Worm (Caenorhabditis elegans) whole organism, L4 larva: Measurements from ENCODE around the gene tbc-7.
A peak's percentile ranks its signal among the peaks of the same experiment; 100 is the strongest.

ENCODE experiments used
- arid-1 ChIP-seq: fragments of 200-800 bp; sonication (Bioruptor generic); conservative IDR thresholded peaks from 2 replicates; pipeline ENCODE4 v1.3.6; 2022; ENCODE audit warnings: missing genetic modification reagents, missing genetic modification characterization, missing compliant biosample characterization
- egl-27 ChIP-seq: sonication (generic microtip); optimal IDR thresholded peaks from 3 replicates; lab custom pipeline; 2017; ENCODE audit warnings: missing biosample characterization, missing genetic modification reagents, missing genetic modification characterization
- lin-1 ChIP-seq: fragments of 200-800 bp; sonication (Bioruptor generic); IDR thresholded peaks from 2 replicates; pipeline ENCODE4 v1.3.6; 2022; ENCODE audit warnings: missing genetic modification reagents, missing genetic modification characterization, missing compliant biosample characterization
- lin-13 ChIP-seq: fragments of 150-350 bp; optimal IDR thresholded peaks from 2 replicates; lab custom pipeline; 2014; ENCODE audit warnings: missing biosample characterization, missing genetic modification reagents, missing genetic modification characterization
- lsy-2 ChIP-seq, 2 experiments: fragments of 150-350 bp in 1 of 2; sonication (generic microtip) in 1 of 2; optimal IDR thresholded peaks; 2 replicates each; lab custom pipeline; 2014 to 2017; ENCODE audit warnings: missing biosample characterization in 2 of 2, missing genetic modification characterization in 2 of 2
- nhr-76 ChIP-seq: fragments of 150-350 bp; optimal IDR thresholded peaks from 2 replicates; lab custom pipeline; 2014; ENCODE audit warnings: missing biosample characterization, missing genetic modification characterization
- php-3 ChIP-seq: fragments of 200-800 bp; sonication (Bioruptor generic); IDR thresholded peaks from 2 replicates; pipeline ENCODE4 v1.3.6; 2022; ENCODE audit warnings: missing genetic modification reagents, missing genetic modification characterization, missing compliant biosample characterization
- rbr-2 ChIP-seq: sonication (generic microtip); optimal IDR thresholded peaks from 2 replicates; lab custom pipeline; 2016; ENCODE audit warnings: missing genotype, missing genetic modification characterization, missing compliant biosample characterization
- unc-39 ChIP-seq: sonication (generic microtip); optimal IDR thresholded peaks from 2 replicates; lab custom pipeline; 2017; ENCODE audit warnings: missing biosample characterization, missing genetic modification characterization
- ztf-11 ChIP-seq: fragments of 150-350 bp; optimal IDR thresholded peaks from 2 replicates; lab custom pipeline; 2014; ENCODE audit warnings: missing biosample characterization, missing genetic modification characterization

- TF ChIP-seq lsy-2 (tag; optimal IDR thresholded peaks at IDR 0.05; lab: Kevin White, UChicago) = peak; percentile 23 to 80
- TF ChIP-seq lin-13 (GFP tag; lab: Kevin White, UChicago) = peak; percentile 85
- TF ChIP-seq ztf-11 (tag; lab: Kevin White, UChicago) = no peak
- no peak for TF ChIP-seq egl-27 (tag; lab: Kevin White, UChicago)
- peak; percentile 84 for TF ChIP-seq arid-1 (GFP tag; lab: Robert Waterston, UW)
- TF ChIP-seq unc-39 (tag; lab: Kevin White, UChicago) = no peak
- TF ChIP-seq rbr-2 (tag; lab: Kevin White, UChicago) = peak; percentile 93
- peak; percentile 88 for TF ChIP-seq lin-1 (GFP tag; lab: Robert Waterston, UW)
- peak; percentile 92 for TF ChIP-seq php-3 (GFP tag; lab: Robert Waterston, UW)
- no peak for TF ChIP-seq nhr-76 (tag; lab: Kevin White, UChicago)
Measured at ce11 chrX:5085465-5085864, 48.6 kb upstream of the tbc-7 start.
